Worm (Caenorhabditis elegans) whole organism, early embryonic: ENCODE data around the gene nep-5.
"Not testable (repeated sequence)": the region's sequence is repeated elsewhere in the genome, so short reads cannot be mapped to it uniquely, and the experiment has no call there.

Source experiments
- B0310.2 ChIP-seq: sonication (generic microtip); optimal IDR thresholded peaks from 2 replicates; lab custom pipeline; 2016; ENCODE audit warnings: mild to moderate bottlenecking, missing genetic modification characterization, missing compliant biosample characterization
- F13C5.2 ChIP-seq: sonication (generic microtip); optimal IDR thresholded peaks from 2 replicates; lab custom pipeline; 2017; ENCODE audit warnings: mild to moderate bottlenecking, missing genetic modification characterization, inconsistent platforms, missing compliant biosample characterization
- aly-1 ChIP-seq: sonication (generic microtip); optimal IDR thresholded peaks from 2 replicates; lab custom pipeline; 2016; ENCODE audit warnings: missing genetic modification characterization, missing compliant biosample characterization
- ama-1 ChIP-seq: fragments of 150-350 bp; optimal IDR thresholded peaks from 2 replicates; lab custom pipeline; 2014
- ceh-13 ChIP-seq: fragments of 200-800 bp; sonication (Bioruptor generic); optimal IDR thresholded peaks from 2 replicates; lab custom pipeline; 2018; ENCODE audit warnings: mild to moderate bottlenecking, missing genetic modification characterization, missing compliant biosample characterization
- ceh-36 ChIP-seq: sonication (generic microtip); optimal IDR thresholded peaks from 2 replicates; lab custom pipeline; 2016; ENCODE audit warnings: missing genetic modification characterization, inconsistent platforms, missing compliant biosample characterization
- ets-7 ChIP-seq: sonication (generic microtip); optimal IDR thresholded peaks from 2 replicates; lab custom pipeline; 2016; ENCODE audit warnings: missing genotype, missing genetic modification characterization, missing compliant biosample characterization
- flt-1 ChIP-seq: fragments of 200-800 bp; sonication (Bioruptor generic); IDR thresholded peaks from 2 replicates; pipeline ENCODE4 v1.3.6; 2022; ENCODE audit warnings: missing genetic modification characterization, missing compliant biosample characterization
- hmbx-1 ChIP-seq: sonication (generic microtip); optimal IDR thresholded peaks from 2 replicates; lab custom pipeline; 2016; ENCODE audit warnings: mild to moderate bottlenecking, missing genetic modification characterization, missing compliant biosample characterization
- hmg-4 ChIP-seq: fragments of 200-800 bp; sonication (Bioruptor generic); optimal IDR thresholded peaks from 2 replicates; lab custom pipeline; 2018; ENCODE audit warnings: mild to moderate bottlenecking, missing genetic modification characterization, missing compliant biosample characterization
- hnd-1 ChIP-seq: sonication (generic microtip); optimal IDR thresholded peaks from 2 replicates; lab custom pipeline; 2016; ENCODE audit warnings: missing genetic modification characterization, missing compliant biosample characterization
- pes-1 ChIP-seq: fragments of 200-800 bp; sonication (Bioruptor generic); IDR thresholded peaks from 2 replicates; pipeline ENCODE4 v1.3.6; 2022; ENCODE audit warnings: missing genetic modification reagents, missing genetic modification characterization, missing compliant biosample characterization
- scrt-1 ChIP-seq: fragments of 200-800 bp; sonication (Bioruptor generic); IDR thresholded peaks from 2 replicates; pipeline ENCODE4 v1.3.6; 2022; ENCODE audit warnings: missing genetic modification characterization, missing compliant biosample characterization
- sea-1 ChIP-seq: fragments of 200-800 bp; sonication (Bioruptor generic); conservative IDR thresholded peaks from 2 replicates; pipeline ENCODE4 v1.3.6; 2022; ENCODE audit warnings: missing genetic modification characterization, missing compliant biosample characterization
- tbx-11 ChIP-seq: fragments of 200-800 bp; sonication (Bioruptor generic); IDR thresholded peaks from 2 replicates; pipeline ENCODE4 v1.3.6; 2022; ENCODE audit warnings: missing genetic modification characterization, missing compliant biosample characterization
- tbx-37 ChIP-seq: fragments of 200-800 bp; sonication (Bioruptor generic); conservative IDR thresholded peaks from 2 replicates; pipeline ENCODE4 v1.3.6; 2022; ENCODE audit warnings: missing genetic modification reagents, missing genetic modification characterization, missing compliant biosample characterization
- tra-4 ChIP-seq: sonication (generic microtip); optimal IDR thresholded peaks from 2 replicates; lab custom pipeline; 2017; ENCODE audit warnings: missing genetic modification characterization, missing compliant biosample characterization

Gene nep-5

ce11 chrII:5522637-5523036, 34.7 kb downstream of the nep-5 start, which contains the start of gene ZK177.11:
Gene ZK177.11 (plus strand): TSS chrII:5522937.
- TF ChIP-seq hmg-4 (GFP tag; lab: Kevin White, UChicago) = no peak
- TF ChIP-seq F13C5.2 = no peak
- no peak for TF ChIP-seq pes-1 (GFP tag; lab: Robert Waterston, UW)
- TF ChIP-seq sea-1 (GFP tag; lab: Robert Waterston, UW) = no peak
- TF ChIP-seq flt-1 (GFP tag; lab: Robert Waterston, UW) = no peak
- TF ChIP-seq ceh-13 (GFP tag; lab: Kevin White, UChicago) = no peak
- no peak for TF ChIP-seq hnd-1 (tag; lab: Kevin White, UChicago)
- TF ChIP-seq hmbx-1 = no peak
- no peak for TF ChIP-seq ceh-36
- no peak for TF ChIP-seq scrt-1
- TF ChIP-seq ets-7 = no peak
- no peak for TF ChIP-seq tra-4 (tag; lab: Kevin White, UChicago)

DNA sequence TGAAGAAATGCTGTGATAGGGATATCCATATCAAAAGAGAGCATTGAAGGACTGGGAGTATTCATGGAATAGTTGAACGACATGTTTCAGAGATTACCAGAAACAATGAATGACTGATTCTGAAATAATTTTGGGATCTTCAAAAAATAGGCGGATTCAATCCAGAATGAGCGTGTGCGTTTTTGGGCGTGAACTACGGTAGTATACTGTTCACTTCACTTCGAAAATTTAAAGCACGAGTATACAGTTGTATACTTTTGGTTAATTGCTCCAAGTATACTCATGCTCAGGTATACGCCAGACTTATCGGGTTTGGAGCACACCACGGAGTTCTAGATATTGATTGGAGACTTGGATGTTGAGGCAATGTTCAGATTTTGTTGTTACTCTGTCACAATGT, 37.4 kb downstream of the nep-5 start, which contains the start of gene tbx-35:
Gene tbx-35, minus strand, starts transcription at position 101 of the 400 bp plus-strand sequence.
- TF ChIP-seq hnd-1 (tag; lab: Kevin White, UChicago) (no peak), tbx-37 (no peak), F13C5.2 (no peak), ets-7 (no peak), ama-1 (lab: Kevin White, UChicago) (no peak), ceh-13 (GFP tag; lab: Kevin White, UChicago) (no peak), tbx-11 (GFP tag; lab: Robert Waterston, UW) (no peak), hmbx-1 (no peak), B0310.2 (tag; lab: Kevin White, UChicago) (no peak), tra-4 (tag; lab: Kevin White, UChicago) (no peak), hmg-4 (GFP tag; lab: Kevin White, UChicago) (no peak), sea-1 (GFP tag; lab: Robert Waterston, UW) (no peak), scrt-1 (no peak), aly-1 (tag; lab: Kevin White, UChicago) (no peak), ceh-36 (no peak), flt-1 (GFP tag; lab: Robert Waterston, UW) (no peak), pes-1 (GFP tag; lab: Robert Waterston, UW) (no peak)

DNA sequence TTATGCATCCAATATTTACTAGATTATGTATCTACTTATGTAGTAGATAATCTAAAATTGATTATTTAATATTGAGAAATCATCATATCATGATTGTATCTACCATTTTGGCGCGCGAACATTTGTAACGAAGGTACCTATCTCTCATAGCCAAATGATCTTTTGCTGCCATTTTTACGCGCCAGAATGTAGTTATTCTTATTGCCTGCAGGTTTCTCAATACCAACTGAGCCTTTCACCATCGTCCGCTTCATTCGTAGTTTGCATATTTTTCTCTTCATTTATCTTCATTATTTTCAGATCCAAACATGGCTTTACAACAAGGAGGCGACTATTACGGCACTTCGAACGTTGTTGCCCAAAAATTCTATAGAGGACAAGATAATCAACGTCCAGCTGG, 39.9 kb downstream of the nep-5 start, which contains the start of gene ZK177.1:
Gene ZK177.1, plus strand, starts transcription at position 301 of the 400 bp plus-strand sequence.
- no peak for TF ChIP-seq aly-1 (tag; lab: Kevin White, UChicago)
- no peak for TF ChIP-seq hnd-1 (tag; lab: Kevin White, UChicago)
- TF ChIP-seq tra-4 (tag; lab: Kevin White, UChicago) = no peak
- no peak for TF ChIP-seq F13C5.2
- TF ChIP-seq tbx-11 (GFP tag; lab: Robert Waterston, UW) = no peak
- no peak for TF ChIP-seq ceh-13 (GFP tag; lab: Kevin White, UChicago)
- no peak for TF ChIP-seq flt-1 (GFP tag; lab: Robert Waterston, UW)

- no peak for TF ChIP-seq aly-1 (tag; lab: Kevin White, UChicago)
- TF ChIP-seq hmg-4 (GFP tag; lab: Kevin White, UChicago) = no peak
Observed at ce11 chrII:5531855-5532328, 43.9 kb downstream of the nep-5 start, which contains the start of gene C17C3.9. Gene C17C3.9 (minus strand): TSS chrII:5532278.

DNA sequence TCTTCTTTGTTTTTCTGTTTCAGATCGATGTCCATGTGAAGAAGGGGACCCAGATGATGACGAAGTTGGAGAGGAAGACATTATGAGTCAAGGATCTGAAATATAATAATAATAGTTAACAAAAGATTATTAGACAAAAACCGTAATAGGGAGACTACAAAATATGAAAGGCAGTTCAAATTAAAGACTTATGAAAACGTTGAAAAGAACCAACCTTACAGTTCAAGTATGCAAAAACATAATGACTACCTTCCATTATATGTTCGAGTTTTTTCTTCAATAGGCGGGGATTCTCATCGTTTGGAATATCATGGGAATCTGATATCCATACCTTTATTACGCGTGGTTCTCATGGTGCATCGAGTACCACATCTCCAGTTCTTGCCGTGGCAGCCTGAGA, 45.7 kb downstream of the nep-5 start, which contains the start of gene hlh-26:
Gene hlh-26, minus strand, starts transcription at position 101 of the 400 bp plus-strand sequence.
- TF ChIP-seq tbx-11 (GFP tag; lab: Robert Waterston, UW) = no peak
- no peak for TF ChIP-seq F13C5.2
- no peak for TF ChIP-seq scrt-1
- TF ChIP-seq B0310.2 (tag; lab: Kevin White, UChicago) = no peak
- no peak for TF ChIP-seq ceh-13 (GFP tag; lab: Kevin White, UChicago)

- TF ChIP-seq pes-1 (GFP tag; lab: Robert Waterston, UW); sea-1 (GFP tag; lab: Robert Waterston, UW); aly-1 (tag; lab: Kevin White, UChicago): not testable (repeated sequence)
Observed at ce11 chrII:5534939-5535338, 47.0 kb downstream of the nep-5 start, which contains the start of gene hlh-25. Gene hlh-25 (plus strand): TSS chrII:5535239.

DNA sequence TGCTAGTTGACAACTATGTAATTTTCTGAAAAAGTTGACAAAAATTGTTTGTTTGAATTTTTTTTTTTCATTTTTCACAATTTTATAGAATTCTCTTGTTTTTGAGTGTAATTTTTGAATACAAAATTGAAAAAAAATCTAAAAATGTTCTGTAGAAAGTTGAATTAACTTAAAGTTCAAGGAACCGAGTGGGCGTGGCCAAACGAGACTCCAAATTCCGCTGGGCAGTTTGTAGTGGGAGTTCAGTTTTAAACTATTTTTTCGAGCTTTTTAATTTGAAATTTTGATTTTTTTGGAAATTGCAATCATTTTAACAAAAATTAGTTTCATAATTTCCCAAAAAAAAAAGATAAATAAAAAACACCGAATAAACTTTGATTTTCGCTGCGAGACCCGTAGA, 49.1 kb downstream of the nep-5 start:
- TF ChIP-seq flt-1 (GFP tag; lab: Robert Waterston, UW) (no peak), scrt-1 (no peak), aly-1 (tag; lab: Kevin White, UChicago) (no peak), sea-1 (GFP tag; lab: Robert Waterston, UW) (no peak), tbx-37 (no peak), ama-1 (lab: Kevin White, UChicago) (no peak)

ce11 chrII:5537524-5537923, 49.6 kb downstream of the nep-5 start, which contains the start of gene C17C3.11:
Gene C17C3.11 (plus strand): TSS chrII:5537824.
- TF ChIP-seq hmbx-1 (no peak), ceh-36 (no peak), ama-1 (lab: Kevin White, UChicago) (no peak), pes-1 (GFP tag; lab: Robert Waterston, UW) (no peak), aly-1 (tag; lab: Kevin White, UChicago) (no peak), hnd-1 (tag; lab: Kevin White, UChicago) (no peak), ceh-13 (GFP tag; lab: Kevin White, UChicago) (no peak), B0310.2 (tag; lab: Kevin White, UChicago) (no peak), tbx-11 (GFP tag; lab: Robert Waterston, UW) (no peak), hmg-4 (GFP tag; lab: Kevin White, UChicago) (no peak), scrt-1 (no peak), tra-4 (tag; lab: Kevin White, UChicago) (no peak), flt-1 (GFP tag; lab: Robert Waterston, UW) (no peak), tbx-37 (no peak), sea-1 (GFP tag; lab: Robert Waterston, UW) (no peak), F13C5.2 (no peak), ets-7 (no peak)
